Comparison of ENCODE assay signal across 1 fruit fly cellular context in the genomic region with DNA sequence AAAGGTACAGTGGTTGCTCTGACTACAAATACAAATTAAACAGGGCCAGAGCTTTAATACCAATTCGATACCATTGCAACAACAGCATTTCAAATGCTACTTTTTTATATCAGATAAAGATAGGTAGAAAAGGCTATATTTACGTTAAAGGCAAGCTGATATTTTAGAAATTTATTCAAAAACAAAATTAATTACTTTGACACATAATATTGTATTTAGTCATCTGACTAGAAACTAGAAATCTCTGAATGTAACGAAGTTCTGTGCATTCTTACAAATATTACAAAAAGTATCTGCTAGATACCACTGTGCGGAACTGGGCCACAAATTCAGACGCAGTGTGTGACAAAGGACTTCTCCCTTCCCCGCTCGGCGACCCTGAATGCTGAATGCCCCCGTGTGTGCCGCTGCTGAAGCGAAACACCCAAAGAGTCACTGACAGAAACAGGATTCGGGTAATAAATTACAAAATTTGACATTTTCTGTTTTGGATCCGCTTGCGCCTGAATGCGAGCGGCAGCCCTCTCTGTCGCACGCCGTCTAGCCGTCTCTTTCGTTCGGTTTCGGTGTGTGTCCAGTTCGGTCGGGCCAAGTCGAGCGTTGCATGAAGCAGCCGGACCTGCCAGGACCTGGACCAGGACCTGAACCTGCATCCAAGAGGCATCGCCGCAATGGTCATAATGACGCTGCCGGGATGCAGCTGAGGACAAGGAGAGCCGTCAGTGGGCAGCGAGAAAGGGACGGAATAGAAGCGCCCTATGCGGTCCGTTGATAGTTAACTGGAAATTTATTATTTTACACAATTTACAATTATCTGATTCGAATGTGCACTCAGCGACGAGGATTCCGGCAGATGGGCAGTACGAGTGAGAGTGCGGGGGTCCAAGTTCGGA.
A peak's percentile ranks its signal among the peaks of the same experiment; 100 is the strongest.
TF ChIP-seq lines count a peak whose summit lies in the region.

No protein-coding gene starts in this region.

TF ChIP-seq in whole organism, embryonic, 481 proteins besides CTCF, POLR2A, EP300 and RAD21 (continued from another document and continues in another):
- TF ChIP-seq CG15601 (tag; optimal IDR thresholded peaks at IDR 0.05; lab: Kevin White, UChicago) (peak; percentile 22), CG6654 (GFP tag; optimal IDR thresholded peaks at IDR 0.05; lab: Kevin White, UChicago) (peak; percentile 1), CG15514 (GFP tag; optimal IDR thresholded peaks at IDR 0.05; lab: Kevin White, UChicago) (no peak), CG8281 (tag; optimal IDR thresholded peaks at IDR 0.05; lab: Kevin White, UChicago) (no peak), CG6689 (GFP tag; IDR thresholded peaks at IDR 0.05; lab: Robert Waterston, UW) (no peak), tll (GFP tag; optimal IDR thresholded peaks at IDR 0.05; lab: Kevin White, UChicago) (no peak), CG18262 (tag; optimal IDR thresholded peaks at IDR 0.05; lab: Kevin White, UChicago) (peak; percentile 73), CG17829 (tag; optimal IDR thresholded peaks at IDR 0.05; lab: Kevin White, UChicago) (peak; percentile 59), mam (GFP tag; optimal IDR thresholded peaks at IDR 0.05; lab: Kevin White, UChicago) (peak; percentile 16), crp (GFP tag; optimal IDR thresholded peaks at IDR 0.05; lab: Kevin White, UChicago) (no peak), CG6254 (GFP tag; optimal IDR thresholded peaks at IDR 0.05; lab: Kevin White, UChicago) (peak; percentile 16), CG2678 (tag; optimal IDR thresholded peaks at IDR 0.05; lab: Kevin White, UChicago) (peak; percentile 65), CG7839 (tag; optimal IDR thresholded peaks at IDR 0.05; lab: Kevin White, UChicago) (peak; percentile 59), NC2α (GFP tag; optimal IDR thresholded peaks at IDR 0.05; lab: Kevin White, UChicago) (no peak), fd96Cb (tag; optimal IDR thresholded peaks at IDR 0.05; lab: Kevin White, UChicago) (peak; percentile 44), trem (tag; optimal IDR thresholded peaks at IDR 0.05; lab: Kevin White, UChicago) (peak; percentile 13), CG17612 (GFP tag; IDR thresholded peaks at IDR 0.05; lab: Robert Waterston, UW) (no peak), CG10654 (GFP tag; optimal IDR thresholded peaks at IDR 0.05; lab: Kevin White, UChicago) (no peak), odd (GFP tag; optimal IDR thresholded peaks at IDR 0.05; lab: Kevin White, UChicago) (peak; percentile 41), CG8765 (GFP tag; IDR thresholded peaks at IDR 0.05; lab: Robert Waterston, UW) (0 out of 2 replicates have a peak, but pooled peaks have one; percentile 36), lola (GFP tag; optimal IDR thresholded peaks at IDR 0.05; lab: Kevin White, UChicago) (peak in 1 of 3 experiments; percentile 68), Oaz (GFP tag; IDR thresholded peaks at IDR 0.05; lab: Robert Waterston, UW) (no peak), Hr78 (GFP tag; optimal IDR thresholded peaks at IDR 0.05; lab: Kevin White, UChicago) (no peak), gsb-n (tag; optimal IDR thresholded peaks at IDR 0.05; lab: Kevin White, UChicago) (peak; percentile 65), dpn (GFP tag; optimal IDR thresholded peaks at IDR 0.05; lab: Kevin White, UChicago) (peak in 1 of 2 experiments; percentile 30), CG4820 (GFP tag; optimal IDR thresholded peaks at IDR 0.05; lab: Kevin White, UChicago) (peak; percentile 51), sens (GFP tag; lab: Kevin White, UChicago) (peak; percentile 81), CG9876 (GFP tag; optimal IDR thresholded peaks at IDR 0.05; lab: Kevin White, UChicago) (no peak), scrt (GFP tag; optimal IDR thresholded peaks at IDR 0.05; lab: Kevin White, UChicago) (peak; percentile 11), so (GFP tag; IDR thresholded peaks at IDR 0.05; lab: Robert Waterston, UW) (no peak), CG17385 (GFP tag; optimal IDR thresholded peaks at IDR 0.05; lab: Kevin White, UChicago) (peak; percentile 55), tio (GFP tag; optimal IDR thresholded peaks at IDR 0.05; lab: Kevin White, UChicago) (peak; percentile 56), ken (GFP tag; IDR thresholded peaks at IDR 0.05; lab: Robert Waterston, UW) (peak; percentile 29; the same call in 1 of the 3 replicates), crol (GFP tag; IDR thresholded peaks at IDR 0.05; lab: Robert Waterston, UW) (peak; percentile 84), Ravus (GFP tag; IDR thresholded peaks at IDR 0.05; lab: Robert Waterston, UW) (no peak), CG15269 (tag; optimal IDR thresholded peaks at IDR 0.05; lab: Kevin White, UChicago) (peak; percentile 39), CG10431 (GFP tag; optimal IDR thresholded peaks at IDR 0.05; lab: Kevin White, UChicago) (no peak), CG15696 (tag; optimal IDR thresholded peaks at IDR 0.05; lab: Kevin White, UChicago) (peak; percentile 62), grau (tag; optimal IDR thresholded peaks at IDR 0.05; lab: Kevin White, UChicago) (peak; percentile 62), CG8924 (tag; optimal IDR thresholded peaks at IDR 0.05; lab: Kevin White, UChicago) (peak; percentile 51), abd-A (tag; optimal IDR thresholded peaks at IDR 0.05; lab: Kevin White, UChicago) (peak; percentile 7), eve (GFP tag; optimal IDR thresholded peaks at IDR 0.05; lab: Kevin White, UChicago) (peak in 1 of 2 experiments; percentile 74), nmo (GFP tag; optimal IDR thresholded peaks at IDR 0.05; lab: Kevin White, UChicago) (peak; percentile 46), Nf-YB (GFP tag; optimal IDR thresholded peaks at IDR 0.05; lab: Kevin White, UChicago) (no peak), CG9437 (GFP tag; optimal IDR thresholded peaks at IDR 0.05; lab: Kevin White, UChicago) (peak; percentile 19), Fer3 (tag; optimal IDR thresholded peaks at IDR 0.05; lab: Kevin White, UChicago) (peak; percentile 3), zen (tag; optimal IDR thresholded peaks at IDR 0.05; lab: Kevin White, UChicago) (peak; percentile 65), CG1832 (GFP tag; optimal IDR thresholded peaks at IDR 0.05; lab: Kevin White, UChicago) (peak; percentile 79), CG12391 (tag; optimal IDR thresholded peaks at IDR 0.05; lab: Kevin White, UChicago) (peak; percentile 56), sisA (GFP tag; IDR thresholded peaks at IDR 0.05; lab: Robert Waterston, UW) (no peak), Med (GFP tag; lab: Kevin White, UChicago) (peak; percentile 56), CG3281 (GFP tag; optimal IDR thresholded peaks at IDR 0.05; lab: Kevin White, UChicago) (peak; percentile 21), PHDP (tag; optimal IDR thresholded peaks at IDR 0.05; lab: Kevin White, UChicago) (peak; percentile 43), ind (GFP tag; optimal IDR thresholded peaks at IDR 0.05; lab: Kevin White, UChicago) (peak; percentile 16), CG13296 (GFP tag; optimal IDR thresholded peaks at IDR 0.05; lab: Kevin White, UChicago) (peak; percentile 18), Aef1 (GFP tag; IDR thresholded peaks at IDR 0.05; lab: Robert Waterston, UW) (no peak), Meics (GFP tag; optimal IDR thresholded peaks at IDR 0.05; lab: Kevin White, UChicago) (peak; percentile 33), CG14014 (GFP tag; IDR thresholded peaks at IDR 0.05; lab: Robert Waterston, UW) (no peak), Bgb (GFP tag; IDR thresholded peaks at IDR 0.05; lab: Robert Waterston, UW; ENCODE audit: partially characterized antibody) (no peak), cg (GFP tag; optimal IDR thresholded peaks at IDR 0.05; lab: Kevin White, UChicago) (no peak), exex (tag; optimal IDR thresholded peaks at IDR 0.05; lab: Kevin White, UChicago) (no peak), ara (GFP tag; IDR thresholded peaks at IDR 0.05; lab: Robert Waterston, UW) (peak; percentile 9; the same call in 1 of the 2 replicates), vnd (GFP tag; IDR thresholded peaks at IDR 0.05; lab: Robert Waterston, UW; ENCODE audit: partially characterized antibody) (no peak), bsh (GFP tag; optimal IDR thresholded peaks at IDR 0.05; lab: Kevin White, UChicago) (peak in 1 of 2 experiments; percentile 51), CG12155 (GFP tag; optimal IDR thresholded peaks at IDR 0.05; lab: Kevin White, UChicago) (no peak), Trl (optimal IDR thresholded peaks at IDR 0.05; lab: Kevin White, UChicago) (no peak), Trl (GFP tag; optimal IDR thresholded peaks at IDR 0.05; lab: Kevin White, UChicago) (peak; percentile 16), CHES-1-like (GFP tag; optimal IDR thresholded peaks at IDR 0.05; lab: Kevin White, UChicago) (peak; percentile 22), Atf-2 (GFP tag; optimal IDR thresholded peaks at IDR 0.05; lab: Kevin White, UChicago) (peak; percentile 1), CG4707 (GFP tag; optimal IDR thresholded peaks at IDR 0.05; lab: Kevin White, UChicago) (peak; percentile 89), tna (GFP tag; IDR thresholded peaks at IDR 0.05; lab: Robert Waterston, UW; ENCODE audit: partially characterized antibody) (no peak), CG10979 (tag; optimal IDR thresholded peaks at IDR 0.05; lab: Kevin White, UChicago) (peak; percentile 64), twi (tag; optimal IDR thresholded peaks at IDR 0.05; lab: Kevin White, UChicago) (peak; percentile 65), pros (GFP tag; optimal IDR thresholded peaks at IDR 0.05; lab: Kevin White, UChicago) (peak; percentile 38), CG1529 (GFP tag; optimal IDR thresholded peaks at IDR 0.05; lab: Kevin White, UChicago) (peak; percentile 3), zf30C (GFP tag; optimal IDR thresholded peaks at IDR 0.05; lab: Kevin White, UChicago) (peak; percentile 68), ab (GFP tag; optimal IDR thresholded peaks at IDR 0.05; lab: Kevin White, UChicago) (no peak), CG2712 (tag; optimal IDR thresholded peaks at IDR 0.05; lab: Kevin White, UChicago) (peak; percentile 76), cad (GFP tag; optimal IDR thresholded peaks at IDR 0.05; lab: Kevin White, UChicago) (peak; percentile 85), CG42726 (GFP tag; IDR thresholded peaks at IDR 0.05; lab: Robert Waterston, UW; ENCODE audit: partially characterized antibody) (0 out of 2 replicates have a peak, but pooled peaks have one; percentile 4), CG2116 (GFP tag; optimal IDR thresholded peaks at IDR 0.05; lab: Kevin White, UChicago) (no peak), CG12219 (GFP tag; optimal IDR thresholded peaks at IDR 0.05; lab: Kevin White, UChicago) (peak; percentile 18), Xbp1 (GFP tag; optimal IDR thresholded peaks at IDR 0.05; lab: Kevin White, UChicago) (peak; percentile 30), Six4 (GFP tag; optimal IDR thresholded peaks at IDR 0.05; lab: Kevin White, UChicago) (peak; percentile 34), bcd (GFP tag; optimal IDR thresholded peaks at IDR 0.05; lab: Kevin White, UChicago) (peak; percentile 60), Kr (GFP tag; optimal IDR thresholded peaks at IDR 0.05; lab: Kevin White, UChicago) (peak; percentile 82), D19A (tag; optimal IDR thresholded peaks at IDR 0.05; lab: Kevin White, UChicago) (peak; percentile 38), ap (GFP tag; IDR thresholded peaks at IDR 0.05; lab: Robert Waterston, UW) (no peak), Deaf1 (tag; optimal IDR thresholded peaks at IDR 0.05; lab: Kevin White, UChicago) (peak; percentile 33), Ets97D (GFP tag; optimal IDR thresholded peaks at IDR 0.05; lab: Kevin White, UChicago) (no peak), CG4404 (GFP tag; IDR thresholded peaks at IDR 0.05; lab: Robert Waterston, UW) (no peak; the same call in 1 of the 2 replicates), CG11247 (GFP tag; IDR thresholded peaks at IDR 0.05; lab: Robert Waterston, UW) (no peak), CG15011 (GFP tag; optimal IDR thresholded peaks at IDR 0.05; lab: Kevin White, UChicago) (peak; percentile 41), Pdp1 (GFP tag; optimal IDR thresholded peaks at IDR 0.05; lab: Kevin White, UChicago) (peak in 1 of 2 experiments; percentile 13), Blimp-1 (GFP tag; optimal IDR thresholded peaks at IDR 0.05; lab: Kevin White, UChicago) (peak; percentile 29), Sox100B (GFP tag; optimal IDR thresholded peaks at IDR 0.05; lab: Kevin White, UChicago) (peak; percentile 55), CG6683 (GFP tag; optimal IDR thresholded peaks at IDR 0.05; lab: Kevin White, UChicago) (peak; percentile 21), Spps (tag; optimal IDR thresholded peaks at IDR 0.05; lab: Kevin White, UChicago) (peak; percentile 10), insv (GFP tag; optimal IDR thresholded peaks at IDR 0.05; lab: Kevin White, UChicago) (peak in 1 of 2 experiments; percentile 86), Mes4 (GFP tag; optimal IDR thresholded peaks at IDR 0.05; lab: Kevin White, UChicago) (peak; percentile 13), CG3407 (GFP tag; optimal IDR thresholded peaks at IDR 0.05; lab: Kevin White, UChicago) (peak; percentile 15), CG30020 (tag; optimal IDR thresholded peaks at IDR 0.05; lab: Kevin White, UChicago) (peak; percentile 2), CG11504 (tag; optimal IDR thresholded peaks at IDR 0.05; lab: Kevin White, UChicago) (peak; percentile 65), NC2β (GFP tag; optimal IDR thresholded peaks at IDR 0.05; lab: Kevin White, UChicago) (no peak), dmrt99B (tag; optimal IDR thresholded peaks at IDR 0.05; lab: Kevin White, UChicago) (peak; percentile 56), CG13624 (GFP tag; optimal IDR thresholded peaks at IDR 0.05; lab: Kevin White, UChicago) (peak; percentile 2), gcm2 (GFP tag; optimal IDR thresholded peaks at IDR 0.05; lab: Kevin White, UChicago) (no peak), ATbp (GFP tag; optimal IDR thresholded peaks at IDR 0.05; lab: Kevin White, UChicago) (peak; percentile 39), Gug (GFP tag; IDR thresholded peaks at IDR 0.05; lab: Robert Waterston, UW) (0 out of 4 replicates have a peak, but pooled peaks have one; percentile 21), CG8359 (GFP tag; optimal IDR thresholded peaks at IDR 0.05; lab: Kevin White, UChicago; ENCODE audit: borderline replicate concordance) (peak; percentile 28), Hr51 (GFP tag; optimal IDR thresholded peaks at IDR 0.05; lab: Kevin White, UChicago) (peak in 1 of 2 experiments; percentile 51), CG10959 (GFP tag; IDR thresholded peaks at IDR 0.05; lab: Robert Waterston, UW) (0 out of 2 replicates have a peak, but pooled peaks have one; percentile 47), CG4282 (GFP tag; optimal IDR thresholded peaks at IDR 0.05; lab: Kevin White, UChicago) (peak; percentile 43), chm (GFP tag; IDR thresholded peaks at IDR 0.05; lab: Robert Waterston, UW) (no peak), Hmr (GFP tag; optimal IDR thresholded peaks at IDR 0.05; lab: Kevin White, UChicago) (peak; percentile 21), Ssrp (tag; optimal IDR thresholded peaks at IDR 0.05; lab: Kevin White, UChicago) (peak; percentile 9), dysf (GFP tag; IDR thresholded peaks at IDR 0.05; lab: Robert Waterston, UW) (0 out of 3 replicates have a peak, but pooled peaks have one; percentile 35), CG34376 (GFP tag; optimal IDR thresholded peaks at IDR 0.05; lab: Kevin White, UChicago) (no peak), CG14050 (GFP tag; IDR thresholded peaks at IDR 0.05; lab: Robert Waterston, UW) (no peak)
